ENCODE assay signal across 1 worm cellular context in the genomic region with DNA sequence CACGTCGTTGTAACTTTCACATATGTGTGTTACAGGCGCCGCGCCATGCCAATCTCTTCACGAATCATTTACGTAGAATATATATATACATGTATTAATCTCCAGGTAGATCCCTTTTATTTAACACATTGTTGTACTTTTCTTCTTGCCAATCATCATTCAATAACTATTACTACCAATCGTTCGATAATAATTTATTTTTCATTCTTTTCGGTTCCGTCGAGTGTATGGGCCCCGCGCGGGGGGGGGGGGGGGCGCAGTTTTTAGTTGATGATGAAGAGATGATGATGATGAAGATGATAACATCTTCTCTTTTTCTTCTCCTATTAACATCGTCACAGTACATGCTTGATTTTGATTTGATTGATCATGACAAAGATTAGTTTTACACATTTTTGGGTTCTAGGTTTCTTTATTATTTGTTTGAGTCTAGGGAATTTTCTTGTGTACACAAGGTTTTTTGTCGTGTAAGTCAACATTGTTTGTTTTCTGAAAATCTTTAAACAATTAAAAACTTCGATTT.
TF ChIP-seq lines count a peak whose summit lies in the region.

No protein-coding gene starts in this region.

TF ChIP-seq in whole organism, L2 larva, 48 proteins besides CTCF, POLR2A, EP300 and RAD21 (continued from another document):
- TF ChIP-seq Y55F3AM.14 (GFP tag; optimal IDR thresholded peaks at IDR 0.05; lab: Kevin White, UChicago): no peak
